Worm (Caenorhabditis elegans): ENCODE measurements around the gene ZK757.2.

ce11 chrIII:9926650-9927049 lies 47.9 kb upstream of the ZK757.2 start, which contains the start of gene ttr-3:
- no peak for TF ChIP-seq ceh-36 (tag; optimal IDR thresholded peaks at IDR 0.05)
- no peak for TF ChIP-seq ama-1 (optimal IDR thresholded peaks at IDR 0.05)
- TF ChIP-seq flt-1 (GFP tag; IDR thresholded peaks at IDR 0.05) = no peak
- no peak for TF ChIP-seq ceh-13 (GFP tag; optimal IDR thresholded peaks at IDR 0.05)

All from whole organism, early embryonic.